Worm (Caenorhabditis elegans) whole organism, L4 larva: ENCODE data around the gene C08E8.3.

Experiments
- nhr-28 ChIP-seq: fragments of 150-350 bp; optimal IDR thresholded peaks from 2 replicates; lab custom pipeline; 2014; ENCODE audit warnings: missing biosample characterization, missing genetic modification characterization
- php-3 ChIP-seq: fragments of 200-800 bp; sonication (Bioruptor generic); IDR thresholded peaks from 2 replicates; pipeline ENCODE4 v1.3.6; 2022; ENCODE audit warnings: missing genetic modification reagents, missing genetic modification characterization, missing compliant biosample characterization
- unc-39 ChIP-seq: sonication (generic microtip); optimal IDR thresholded peaks from 2 replicates; lab custom pipeline; 2017; ENCODE audit warnings: missing biosample characterization, missing genetic modification characterization

- TF ChIP-seq unc-39 (no peak), php-3 (GFP tag; lab: Robert Waterston, UW) (no peak), nhr-28 (tag; lab: Kevin White, UChicago) (no peak)
Observed at ce11 chrV:18318312-18318711, 31.6 kb upstream of the C08E8.3 start, which contains the start of gene fbxb-119.
